Worm (Caenorhabditis elegans): Measurements from ENCODE around the gene dcn-1.
A peak's percentile ranks its signal among the peaks of the same experiment; 100 is the strongest.

dcn-1 gene

ce11 chrIII:4269220-4269935 lies 44.3 kb upstream of the dcn-1 start, which contains the start of the genes sftb-1 and R10E4.1 (continued):
- TF ChIP-seq lin-39 (tag; optimal IDR thresholded peaks at IDR 0.05) (no peak), crh-2 (tag; optimal IDR thresholded peaks at IDR 0.05) (peak; percentile 78), snpc-4 (tag; optimal IDR thresholded peaks at IDR 0.05) (no peak), egl-27 (tag; optimal IDR thresholded peaks at IDR 0.05) (no peak), dmd-4 (tag; optimal IDR thresholded peaks at IDR 0.05) (no peak), nhr-10 (tag; optimal IDR thresholded peaks at IDR 0.05) (no peak), gmeb-1 (tag; optimal IDR thresholded peaks at IDR 0.05) (peak; percentile 84), zag-1 (tag; optimal IDR thresholded peaks at IDR 0.05) (no peak), nhr-23 (tag; optimal IDR thresholded peaks at IDR 0.05) (no peak), elt-3 (tag; optimal IDR thresholded peaks at IDR 0.05) (no peak), sem-4 (tag; optimal IDR thresholded peaks at IDR 0.05) (peak; percentile 25), ztf-4 (tag; optimal IDR thresholded peaks at IDR 0.05) (no peak), lin-13 (GFP tag; optimal IDR thresholded peaks at IDR 0.05) (peak; percentile 42), unc-39 (tag; optimal IDR thresholded peaks at IDR 0.05) (no peak), ama-1 (optimal IDR thresholded peaks at IDR 0.05) (peak; percentile 32), aly-2 (tag; optimal IDR thresholded peaks at IDR 0.05) (no peak), mdl-1 (tag; optimal IDR thresholded peaks at IDR 0.05) (no peak), blmp-1 (tag; optimal IDR thresholded peaks at IDR 0.05; ENCODE audit: insufficient read depth) (no peak)

ce11 chrIII:4271059-4271458 lies 42.7 kb upstream of the dcn-1 start:
- no peak for TF ChIP-seq lsy-2 (tag; optimal IDR thresholded peaks at IDR 0.05)
- no peak for TF ChIP-seq elt-1 (tag; optimal IDR thresholded peaks at IDR 0.05)
- TF ChIP-seq unc-55 (GFP tag; optimal IDR thresholded peaks at IDR 0.05) = no peak
- no peak for TF ChIP-seq nhr-10 (tag; optimal IDR thresholded peaks at IDR 0.05)
- no peak for TF ChIP-seq C34F6.9 (tag; optimal IDR thresholded peaks at IDR 0.05)
- TF ChIP-seq alr-1 (tag; optimal IDR thresholded peaks at IDR 0.05) = no peak
- TF ChIP-seq sem-4 (tag; optimal IDR thresholded peaks at IDR 0.05) = no peak
- TF ChIP-seq mdl-1 (tag; optimal IDR thresholded peaks at IDR 0.05) = no peak
- TF ChIP-seq mab-5 (tag; optimal IDR thresholded peaks at IDR 0.05) = no peak
- TF ChIP-seq nhr-77 (tag; optimal IDR thresholded peaks at IDR 0.05) = no peak
- TF ChIP-seq sma-3 (GFP tag; optimal IDR thresholded peaks at IDR 0.05) = no peak
- TF ChIP-seq skn-1 (tag; optimal IDR thresholded peaks at IDR 0.05) = no peak
- no peak for TF ChIP-seq ztf-1 (GFP tag; conservative IDR thresholded peaks at IDR 0.05)
- no peak for TF ChIP-seq nhr-12 (tag; optimal IDR thresholded peaks at IDR 0.05)
- no peak for TF ChIP-seq Y55F3AM.14 (GFP tag; optimal IDR thresholded peaks at IDR 0.05)
- no peak for TF ChIP-seq ztf-4 (tag; optimal IDR thresholded peaks at IDR 0.05)
- no peak for TF ChIP-seq egl-27 (tag; optimal IDR thresholded peaks at IDR 0.05)

ce11 chrIII:4272864-4273263 lies 40.8 kb upstream of the dcn-1 start:
- TF ChIP-seq lin-39 (tag; optimal IDR thresholded peaks at IDR 0.05) = no peak
- no peak for TF ChIP-seq unc-55 (GFP tag; optimal IDR thresholded peaks at IDR 0.05)
- no peak for TF ChIP-seq fos-1 (tag; optimal IDR thresholded peaks at IDR 0.05)
- no peak for TF ChIP-seq sma-9 (GFP tag; optimal IDR thresholded peaks at IDR 0.05)
- no peak for TF ChIP-seq sma-9 (tag; optimal IDR thresholded peaks at IDR 0.05)
- TF ChIP-seq nhr-6 (tag; optimal IDR thresholded peaks at IDR 0.05) = no peak
- TF ChIP-seq nhr-11 (tag; optimal IDR thresholded peaks at IDR 0.05) = no peak
- TF ChIP-seq nhr-10 (tag; optimal IDR thresholded peaks at IDR 0.05) = no peak
- no peak for TF ChIP-seq peb-1 (tag; optimal IDR thresholded peaks at IDR 0.05)
- TF ChIP-seq nhr-237 (tag; optimal IDR thresholded peaks at IDR 0.05) = no peak
- no peak for TF ChIP-seq snpc-4 (tag; optimal IDR thresholded peaks at IDR 0.05)
- TF ChIP-seq gmeb-1 (tag; optimal IDR thresholded peaks at IDR 0.05) = no peak
- TF ChIP-seq Y55F3AM.14 (GFP tag; optimal IDR thresholded peaks at IDR 0.05) = no peak
- TF ChIP-seq sem-4 (tag; optimal IDR thresholded peaks at IDR 0.05) = no peak

ce11 chrIII:4274524-4274923 lies 39.2 kb upstream of the dcn-1 start:
- TF ChIP-seq lin-13 (GFP tag; optimal IDR thresholded peaks at IDR 0.05) (no peak), ztf-4 (tag; optimal IDR thresholded peaks at IDR 0.05) (no peak), sma-9 (GFP tag; optimal IDR thresholded peaks at IDR 0.05) (peak; percentile 17), sma-9 (tag; optimal IDR thresholded peaks at IDR 0.05) (no peak), mdl-1 (tag; optimal IDR thresholded peaks at IDR 0.05) (no peak), unc-55 (GFP tag; optimal IDR thresholded peaks at IDR 0.05) (no peak), egl-27 (tag; optimal IDR thresholded peaks at IDR 0.05) (no peak), nhr-23 (tag; optimal IDR thresholded peaks at IDR 0.05) (no peak), skn-1 (tag; optimal IDR thresholded peaks at IDR 0.05) (no peak), lin-39 (tag; optimal IDR thresholded peaks at IDR 0.05) (no peak), C34F6.9 (tag; optimal IDR thresholded peaks at IDR 0.05) (no peak), lsy-2 (tag; optimal IDR thresholded peaks at IDR 0.05) (no peak), ceh-16 (tag; optimal IDR thresholded peaks at IDR 0.05) (peak; percentile 47), nhr-11 (tag; optimal IDR thresholded peaks at IDR 0.05) (no peak), snpc-4 (tag; optimal IDR thresholded peaks at IDR 0.05) (no peak), nhr-129 (tag; optimal IDR thresholded peaks at IDR 0.05) (no peak), nhr-77 (tag; optimal IDR thresholded peaks at IDR 0.05) (no peak), ztf-11 (tag; optimal IDR thresholded peaks at IDR 0.05) (no peak), elt-1 (tag; optimal IDR thresholded peaks at IDR 0.05) (no peak)

Measured in whole organism, L2 larva.